Fruit fly (Drosophila melanogaster) whole organism, wandering third instar larva: ENCODE measurements around the gene CG7058.
A peak's percentile ranks its signal among the peaks of the same experiment; 100 is the strongest.

Experiments used
- CrebA ChIP-seq: fragments of 200-800 bp; sonication (Bioruptor generic); optimal IDR thresholded peaks from 2 replicates; lab custom pipeline; 2016; ENCODE audit warnings: missing biosample characterization, mild to moderate bottlenecking, missing genetic modification characterization, borderline replicate concordance
- Hnf4 ChIP-seq: fragments of 200-800 bp; sonication (Bioruptor generic); optimal IDR thresholded peaks from 2 replicates; lab custom pipeline; 2016; ENCODE audit warnings: missing biosample characterization, mild to moderate bottlenecking, missing genetic modification characterization
- Hr78 ChIP-seq: fragments of >200 bp; optimal IDR thresholded peaks from 2 replicates; lab custom pipeline; 2017; ENCODE audit warnings: missing biosample characterization, missing genetic modification characterization
- dsf ChIP-seq: sonication (Bioruptor generic); optimal IDR thresholded peaks from 2 replicates; lab custom pipeline; 2016; ENCODE audit warnings: missing biosample characterization, missing genetic modification characterization, borderline replicate concordance
- fru ChIP-seq: fragments of 200-800 bp; sonication (Bioruptor generic); optimal IDR thresholded peaks from 3 replicates; lab custom pipeline; 2016; ENCODE audit warnings: missing biosample characterization, mild to moderate bottlenecking, missing genetic modification characterization
- pan ChIP-seq: fragments of >200 bp; optimal IDR thresholded peaks from 2 replicates; lab custom pipeline; 2017
- psq ChIP-seq: fragments of 200-800 bp; sonication (Bioruptor generic); optimal IDR thresholded peaks from 3 replicates; lab custom pipeline; 2017; ENCODE audit warnings: missing biosample characterization, mild to moderate bottlenecking, missing genetic modification characterization, moderate library complexity
- usp ChIP-seq: fragments of >200 bp; optimal IDR thresholded peaks from 2 replicates; lab custom pipeline; 2017; ENCODE audit warnings: missing biosample characterization, missing genetic modification characterization
- woc ChIP-seq: sonication (Bioruptor generic); optimal IDR thresholded peaks from 2 replicates; lab custom pipeline; 2016; ENCODE audit warnings: missing biosample characterization, mild to moderate bottlenecking, missing genetic modification characterization

- no peak for TF ChIP-seq dsf
- no peak for TF ChIP-seq usp (GFP tag; lab: Kevin White, UChicago)
- TF ChIP-seq pan, result no peak
- peak; percentile 16 for TF ChIP-seq Hr78 (GFP tag; lab: Kevin White, UChicago)
- no peak for TF ChIP-seq Hnf4 (GFP tag; lab: Kevin White, UChicago)
- TF ChIP-seq fru (GFP tag; lab: Kevin White, UChicago), result no peak
- no peak for TF ChIP-seq woc (GFP tag; lab: Kevin White, UChicago)
- TF ChIP-seq psq (GFP tag; lab: Kevin White, UChicago), result no peak
- TF ChIP-seq CrebA, result no peak
Measured at dm6 chrX:18857916-18858315, 51.4 kb downstream of the CG7058 start, which contains the start of gene Usp39.
